Fruit fly (Drosophila melanogaster) whole organism, embryonic: ENCODE results near the gene CG1774.
A peak's percentile ranks its signal among the peaks of the same experiment; 100 is the strongest.

Source experiments
- Atf-2 ChIP-seq: fragments of 200-800 bp; sonication (Bioruptor generic); optimal IDR thresholded peaks from 2 replicates; lab custom pipeline; 2016; ENCODE audit warnings: missing biosample characterization, missing genetic modification characterization
- Atf6 ChIP-seq: fragments of 200-800 bp; sonication (Bioruptor generic); IDR thresholded peaks from 2 replicates; pipeline ENCODE4 v1.3.6; 2022; ENCODE audit warnings: missing biosample characterization, missing genetic modification characterization
- BEAF-32 ChIP-seq: fragments of 200-800 bp; sonication (Bioruptor generic); optimal IDR thresholded peaks from 3 replicates; lab custom pipeline; 2017; ENCODE audit warnings: missing biosample characterization, missing genetic modification characterization, mild to moderate bottlenecking, moderate library complexity, missing genetic modification reagents
- CG10147 ChIP-seq: fragments of 200-800 bp; sonication (Bioruptor generic); optimal IDR thresholded peaks from 2 replicates; lab custom pipeline; 2019; ENCODE audit warnings: missing biosample characterization, mild to moderate bottlenecking, missing genetic modification characterization, moderate library complexity
- CG12071 ChIP-seq: fragments of 200-800 bp; sonication (Bioruptor generic); optimal IDR thresholded peaks from 3 replicates; lab custom pipeline; 2018; ENCODE audit warnings: missing biosample characterization, mild to moderate bottlenecking, missing genetic modification characterization
- CG12769 ChIP-seq: fragments of 200-800 bp; sonication (Bioruptor generic); optimal IDR thresholded peaks from 2 replicates; lab custom pipeline; 2019; ENCODE audit warnings: missing biosample characterization, mild to moderate bottlenecking, missing genetic modification characterization, moderate library complexity
- CG15011 ChIP-seq: fragments of 200-800 bp; sonication (Bioruptor generic); optimal IDR thresholded peaks from 3 replicates; lab custom pipeline; 2018; ENCODE audit warnings: missing biosample characterization, mild to moderate bottlenecking, missing genetic modification characterization
- CG16779 ChIP-seq: fragments of 200-800 bp; sonication (Bioruptor generic); IDR thresholded peaks from 2 replicates; pipeline ENCODE4 v1.3.6; 2022; ENCODE audit warnings: missing biosample characterization, missing genetic modification characterization
- CG16815 ChIP-seq: fragments of 200-800 bp; sonication (Bioruptor generic); optimal IDR thresholded peaks from 3 replicates; lab custom pipeline; 2017; ENCODE audit warnings: missing biosample characterization, mild to moderate bottlenecking, missing genetic modification characterization
- CG17186 ChIP-seq: fragments of 200-800 bp; sonication (Bioruptor generic); optimal IDR thresholded peaks from 3 replicates; lab custom pipeline; 2017; ENCODE audit warnings: missing biosample characterization, missing genetic modification reagents, missing genetic modification characterization
- CG17912 ChIP-seq: fragments of 200-800 bp; sonication (Bioruptor generic); optimal IDR thresholded peaks from 2 replicates; lab custom pipeline; 2018; ENCODE audit warnings: missing biosample characterization, mild to moderate bottlenecking, missing genetic modification characterization
- CG2116 ChIP-seq: fragments of 200-800 bp; sonication (Bioruptor generic); optimal IDR thresholded peaks from 3 replicates; lab custom pipeline; 2018; ENCODE audit warnings: missing biosample characterization, mild to moderate bottlenecking, missing genetic modification characterization
- CG30020 ChIP-seq: fragments of 200-800 bp; optimal IDR thresholded peaks from 2 replicates; lab custom pipeline; 2019; ENCODE audit warnings: missing biosample characterization, mild to moderate bottlenecking, missing genetic modification characterization, moderate library complexity
- CG3065 ChIP-seq: fragments of 200-800 bp; sonication (Bioruptor generic); optimal IDR thresholded peaks from 2 replicates; lab custom pipeline; 2016; ENCODE audit warnings: missing biosample characterization, missing genetic modification characterization
- CG31388 ChIP-seq: fragments of 200-800 bp; sonication (Bioruptor generic); optimal IDR thresholded peaks from 2 replicates; lab custom pipeline; 2016; ENCODE audit warnings: missing biosample characterization, missing genetic modification characterization
- CG3163 ChIP-seq: fragments of 200-800 bp; sonication (Bioruptor generic); optimal IDR thresholded peaks from 3 replicates; lab custom pipeline; 2016; ENCODE audit warnings: missing biosample characterization, missing genetic modification characterization
- CG34422 ChIP-seq: fragments of 200-800 bp; sonication (Bioruptor generic); IDR thresholded peaks from 3 replicates; pipeline ENCODE4 v1.3.6; 2022; ENCODE audit warnings: missing biosample characterization, missing genetic modification characterization
- CG4328 ChIP-seq: fragments of 200-800 bp; sonication (Bioruptor generic); optimal IDR thresholded peaks from 3 replicates; lab custom pipeline; 2017; ENCODE audit warnings: missing biosample characterization, missing genetic modification reagents, missing genetic modification characterization
- CG4854 ChIP-seq: fragments of 200-800 bp; sonication (Bioruptor generic); optimal IDR thresholded peaks from 2 replicates; lab custom pipeline; 2016; ENCODE audit warnings: missing biosample characterization, missing genetic modification characterization, inconsistent platforms
- CG5245 ChIP-seq: fragments of 200-800 bp; sonication (Bioruptor generic); optimal IDR thresholded peaks from 3 replicates; lab custom pipeline; 2016; ENCODE audit warnings: missing biosample characterization, missing genetic modification characterization
- CG8089 ChIP-seq: fragments of 200-800 bp; sonication (Bioruptor generic); optimal IDR thresholded peaks from 3 replicates; lab custom pipeline; 2016; ENCODE audit warnings: missing biosample characterization, missing genetic modification characterization
- CG8359 ChIP-seq: fragments of 200-800 bp; sonication (Bioruptor generic); optimal IDR thresholded peaks from 2 replicates; lab custom pipeline; 2017; ENCODE audit warnings: missing biosample characterization, mild to moderate bottlenecking, missing genetic modification characterization, borderline replicate concordance
- Dll ChIP-seq: fragments of 200-800 bp; sonication (Bioruptor generic); IDR thresholded peaks from 4 replicates; pipeline ENCODE4 v1.3.6; 2022; ENCODE audit warnings: missing biosample characterization, missing genetic modification characterization; ENCODE audit not compliant: partially characterized antibody
- Dref ChIP-seq: fragments of 200-800 bp; sonication (Bioruptor generic); IDR thresholded peaks from 2 replicates; pipeline ENCODE4 v1.3.6; 2022; ENCODE audit warnings: missing biosample characterization, missing genetic modification characterization
- Drgx ChIP-seq: fragments of 200-800 bp; sonication (Bioruptor generic); IDR thresholded peaks from 2 replicates; pipeline ENCODE4 v1.3.6; 2022; ENCODE audit warnings: missing biosample characterization, missing genetic modification characterization
- Eip74EF ChIP-seq, 2 experiments: fragments of 200-800 bp in 1 of 2; fragments of >200 bp in 1 of 2; sonication (Bioruptor generic) in 1 of 2; optimal IDR thresholded peaks; 2 replicates each; lab custom pipeline; 2017 to 2019; ENCODE audit warnings: missing biosample characterization in 2 of 2, missing genetic modification characterization in 2 of 2, mild to moderate bottlenecking in 1 of 2, moderate library complexity in 1 of 2
- Gug ChIP-seq: fragments of 200-800 bp; sonication (Bioruptor generic); IDR thresholded peaks from 4 replicates; pipeline ENCODE4 v1.3.6; 2022; ENCODE audit warnings: missing biosample characterization, missing genetic modification characterization
- Lhr ChIP-seq: fragments of 200-800 bp; sonication (Bioruptor generic); optimal IDR thresholded peaks from 3 replicates; lab custom pipeline; 2017; ENCODE audit warnings: mild to moderate bottlenecking, missing biosample characterization, missing genetic modification reagents, missing genetic modification characterization
- MBD-R2 ChIP-seq: fragments of 200-800 bp; sonication (Bioruptor generic); IDR thresholded peaks from 2 replicates; pipeline ENCODE4 v1.3.6; 2022; ENCODE audit warnings: missing biosample characterization, missing genetic modification characterization
- Med ChIP-seq: fragments of 200-800 bp; sonication (Bioruptor generic); peaks from one replicate; lab custom pipeline; 2016; ENCODE audit warnings: missing biosample characterization, missing genetic modification characterization, mild to moderate bottlenecking, inconsistent platforms, moderate library complexity
- Myb ChIP-seq: fragments of 200-800 bp; sonication (Bioruptor generic); optimal IDR thresholded peaks from 2 replicates; lab custom pipeline; 2016; ENCODE audit warnings: missing biosample characterization, missing genetic modification characterization
- NFAT ChIP-seq: fragments of 200-800 bp; sonication (Bioruptor generic); IDR thresholded peaks from 2 replicates; pipeline ENCODE4 v1.3.6; 2022; ENCODE audit warnings: missing biosample characterization, missing genetic modification characterization
- ab ChIP-seq: fragments of 200-800 bp; sonication (Bioruptor generic); optimal IDR thresholded peaks from 2 replicates; lab custom pipeline; 2016; ENCODE audit warnings: missing biosample characterization, missing genetic modification characterization
- da ChIP-seq: fragments of 200-800 bp; sonication (Bioruptor generic); optimal IDR thresholded peaks from 2 replicates; lab custom pipeline; 2016; ENCODE audit warnings: missing biosample characterization, missing genetic modification characterization
- danr ChIP-seq: fragments of 200-800 bp; sonication (Bioruptor generic); IDR thresholded peaks from 2 replicates; pipeline ENCODE4 v1.3.6; 2022; ENCODE audit warnings: missing biosample characterization, missing genetic modification characterization
- dati ChIP-seq: fragments of 200-800 bp; sonication (Bioruptor generic); IDR thresholded peaks from 2 replicates; pipeline ENCODE4 v1.3.6; 2022; ENCODE audit warnings: missing biosample characterization, missing genetic modification characterization
- en ChIP-seq: fragments of 200-800 bp; sonication (Bioruptor generic); optimal IDR thresholded peaks from 2 replicates; lab custom pipeline; 2016; ENCODE audit warnings: missing biosample characterization, missing genetic modification characterization
- exex ChIP-seq: fragments of 200-800 bp; sonication (Bioruptor generic); optimal IDR thresholded peaks from 4 replicates; lab custom pipeline; 2018; ENCODE audit warnings: missing biosample characterization, mild to moderate bottlenecking, missing genetic modification characterization, moderate library complexity
- gem ChIP-seq: fragments of 200-800 bp; sonication (Bioruptor generic); optimal IDR thresholded peaks from 2 replicates; lab custom pipeline; 2019; ENCODE audit warnings: missing biosample characterization, mild to moderate bottlenecking, missing genetic modification characterization, moderate library complexity
- jumu ChIP-seq: fragments of 200-800 bp; sonication (Bioruptor generic); optimal IDR thresholded peaks from 3 replicates; lab custom pipeline; 2016; ENCODE audit warnings: missing biosample characterization, missing genetic modification characterization
- kay ChIP-seq: fragments of 200-800 bp; sonication (Bioruptor generic); optimal IDR thresholded peaks from 2 replicates; lab custom pipeline; 2016; ENCODE audit warnings: missing biosample characterization, missing genetic modification characterization
- nau ChIP-seq: fragments of 200-800 bp; sonication (Bioruptor generic); optimal IDR thresholded peaks from 3 replicates; lab custom pipeline; 2017; ENCODE audit warnings: missing biosample characterization, mild to moderate bottlenecking, missing genetic modification characterization, missing genetic modification reagents
- nmo ChIP-seq: fragments of 200-800 bp; sonication (Bioruptor generic); optimal IDR thresholded peaks from 2 replicates; lab custom pipeline; 2018; ENCODE audit warnings: missing biosample characterization, mild to moderate bottlenecking, missing genetic modification characterization, moderate library complexity
- repo ChIP-seq: fragments of 200-800 bp; sonication (Bioruptor generic); optimal IDR thresholded peaks from 2 replicates; lab custom pipeline; 2016; ENCODE audit warnings: missing biosample characterization, missing genetic modification characterization
- tio ChIP-seq: fragments of 200-800 bp; sonication (Bioruptor generic); optimal IDR thresholded peaks from 2 replicates; lab custom pipeline; 2017; ENCODE audit warnings: missing biosample characterization, missing genetic modification characterization, inconsistent platforms
- tna ChIP-seq: fragments of 200-800 bp; sonication (Bioruptor generic); IDR thresholded peaks from 2 replicates; pipeline ENCODE4 v1.3.6; 2022; ENCODE audit warnings: missing biosample characterization, missing genetic modification characterization; ENCODE audit not compliant: partially characterized antibody
- trem ChIP-seq: fragments of 200-800 bp; optimal IDR thresholded peaks from 3 replicates; lab custom pipeline; 2019; ENCODE audit warnings: missing biosample characterization, mild to moderate bottlenecking, missing genetic modification characterization, moderate library complexity
- trh ChIP-seq: fragments of 200-800 bp; sonication (Bioruptor generic); optimal IDR thresholded peaks from 2 replicates; lab custom pipeline; 2016; ENCODE audit warnings: missing biosample characterization, missing genetic modification characterization
- vfl ChIP-seq: fragments of 200-800 bp; sonication (Bioruptor generic); optimal IDR thresholded peaks from 2 replicates; lab custom pipeline; 2016; ENCODE audit warnings: missing biosample characterization, missing genetic modification characterization
- vnd ChIP-seq: fragments of 200-800 bp; sonication (Bioruptor generic); IDR thresholded peaks from 3 replicates; pipeline ENCODE4 v1.3.6; 2022; ENCODE audit warnings: missing biosample characterization, missing genetic modification characterization; ENCODE audit not compliant: partially characterized antibody
- zfh2 ChIP-seq: fragments of 200-800 bp; sonication (Bioruptor generic); optimal IDR thresholded peaks from 2 replicates; lab custom pipeline; 2016; ENCODE audit warnings: missing biosample characterization, missing genetic modification characterization

The CG1774 gene

DNA sequence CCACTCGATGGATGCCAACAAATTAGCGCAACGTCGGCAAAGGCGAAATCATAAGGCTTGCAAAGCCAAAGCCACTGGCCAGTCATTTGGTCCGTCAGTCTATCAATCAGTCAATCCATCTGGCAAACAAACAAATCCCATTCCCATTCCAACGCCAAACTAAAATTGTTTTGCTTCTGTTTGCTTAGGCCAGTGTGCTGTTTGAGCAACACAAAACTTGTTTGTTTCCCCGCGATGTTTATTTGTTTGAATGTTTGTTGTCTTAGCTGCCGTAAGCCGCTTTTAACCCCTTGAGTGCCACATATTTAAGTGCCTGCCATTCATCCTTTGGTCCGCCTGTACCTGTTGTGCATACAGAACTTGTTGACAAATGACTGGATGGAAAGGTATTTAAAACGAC is 41.7 kb upstream of the CG1774 start (continued):
- no peak for TF ChIP-seq Myb (GFP tag; lab: Kevin White, UChicago)
- peak; percentile 7 for TF ChIP-seq repo (GFP tag; lab: Kevin White, UChicago)
- no peak for TF ChIP-seq CG34422 (GFP tag; lab: Robert Waterston, UW)
- TF ChIP-seq ab = no peak
- peak; percentile 3 for TF ChIP-seq trh (GFP tag; lab: Kevin White, UChicago)
- TF ChIP-seq en (GFP tag; lab: Kevin White, UChicago) = no peak
- TF ChIP-seq BEAF-32 (GFP tag; lab: Kevin White, UChicago) = no peak
- TF ChIP-seq MBD-R2 (GFP tag; lab: Robert Waterston, UW) = no peak
- no peak for TF ChIP-seq jumu
- no peak for TF ChIP-seq exex (tag; lab: Kevin White, UChicago)
- TF ChIP-seq CG3163 (GFP tag; lab: Kevin White, UChicago) = peak; percentile 28
- no peak for TF ChIP-seq CG4854 (GFP tag; lab: Kevin White, UChicago)
- no peak for TF ChIP-seq CG16779 (GFP tag; lab: Robert Waterston, UW)
- no peak for TF ChIP-seq Eip74EF (GFP tag; optimal IDR thresholded peaks at IDR 0.05; lab: Kevin White, UChicago)
- TF ChIP-seq Dll = no peak
- TF ChIP-seq Atf6 (GFP tag; lab: Robert Waterston, UW) = no peak
- TF ChIP-seq CG12071 (GFP tag; lab: Kevin White, UChicago) = peak; percentile 43
- no peak for TF ChIP-seq danr (GFP tag; lab: Robert Waterston, UW)
- TF ChIP-seq CG16815 (GFP tag; lab: Kevin White, UChicago) = peak; percentile 14
- peak; percentile 61 for TF ChIP-seq nau (GFP tag; lab: Kevin White, UChicago)
- peak; percentile 5 for TF ChIP-seq tio
- no peak for TF ChIP-seq NFAT (GFP tag; lab: Robert Waterston, UW)
- no peak for TF ChIP-seq Med (GFP tag; lab: Kevin White, UChicago)
- TF ChIP-seq CG10147 (GFP tag; lab: Kevin White, UChicago) = no peak
- TF ChIP-seq gem (tag; lab: Kevin White, UChicago) = peak; percentile 71
- no peak for TF ChIP-seq Gug (GFP tag; lab: Robert Waterston, UW)
- TF ChIP-seq CG17186 (GFP tag; lab: Kevin White, UChicago) = peak; percentile 47
- no peak for TF ChIP-seq CG31388
- peak; percentile 78 for TF ChIP-seq CG8089 (GFP tag; lab: Kevin White, UChicago)
- TF ChIP-seq Drgx (GFP tag; lab: Robert Waterston, UW) = no peak
- TF ChIP-seq CG30020 (tag; lab: Kevin White, UChicago) = no peak
- peak; percentile 50 for TF ChIP-seq Atf-2 (GFP tag; lab: Kevin White, UChicago)
- TF ChIP-seq CG17912 (GFP tag; lab: Kevin White, UChicago) = no peak
- no peak for TF ChIP-seq zfh2 (GFP tag; lab: Kevin White, UChicago)
- peak; percentile 39 for TF ChIP-seq CG4328 (GFP tag; lab: Kevin White, UChicago)
- TF ChIP-seq vfl (GFP tag; lab: Kevin White, UChicago) = no peak
- TF ChIP-seq CG8359 (GFP tag; lab: Kevin White, UChicago) = peak; percentile 80
- peak; percentile 34 for TF ChIP-seq CG5245 (GFP tag; lab: Kevin White, UChicago)
- TF ChIP-seq CG3065 (GFP tag; lab: Kevin White, UChicago) = peak; percentile 11
- no peak for TF ChIP-seq dati
- peak; percentile 69 for TF ChIP-seq trem (tag; lab: Kevin White, UChicago)
- TF ChIP-seq tna (GFP tag; lab: Robert Waterston, UW) = no peak
- TF ChIP-seq CG15011 (GFP tag; lab: Kevin White, UChicago) = peak; percentile 64
- no peak for TF ChIP-seq vnd (GFP tag; lab: Robert Waterston, UW)
- TF ChIP-seq Lhr (GFP tag; lab: Kevin White, UChicago) = peak; percentile 66
- TF ChIP-seq da (GFP tag; lab: Kevin White, UChicago) = peak; percentile 13
- TF ChIP-seq kay (GFP tag; lab: Kevin White, UChicago) = no peak
- TF ChIP-seq CG12769 (tag; lab: Kevin White, UChicago) = peak; percentile 10
- no peak for TF ChIP-seq nmo (GFP tag; lab: Kevin White, UChicago)
- TF ChIP-seq CG2116 (GFP tag; lab: Kevin White, UChicago) = peak; percentile 59
- no peak for TF ChIP-seq Dref (GFP tag; lab: Robert Waterston, UW)
